In the genomic region with DNA sequence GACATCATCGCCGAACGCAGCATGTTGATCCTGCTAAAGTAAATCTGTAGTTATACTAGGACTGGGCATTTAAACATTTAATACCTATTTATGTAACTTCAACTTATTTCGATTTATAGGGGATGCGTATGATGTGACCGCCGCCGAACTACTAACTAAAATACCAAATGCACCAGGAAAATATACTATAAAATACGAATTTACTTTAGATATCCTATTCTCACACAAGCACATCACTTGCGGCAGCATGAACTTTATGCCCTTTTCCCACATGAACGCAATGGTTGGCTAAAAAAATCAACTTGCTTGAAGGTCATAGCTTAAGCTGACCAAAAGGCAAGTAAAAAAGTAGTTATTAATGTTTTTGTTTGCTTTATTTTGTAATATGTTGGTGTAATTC, we compare ENCODE assay signal across 5 fruit fly cellular contexts.
TF ChIP-seq lines count a peak whose summit lies in the region.

Gene ND-20, minus strand, starts transcription at position 155 of the 400 bp plus-strand sequence.

- no peak for TF ChIP-seq CTCF in whole organism, embryonic (GFP tag; optimal IDR thresholded peaks at IDR 0.05; lab: Kevin White, UChicago)

TF ChIP-seq in whole organism, adult, 20 proteins besides CTCF, POLR2A, EP300 and RAD21:
- TF ChIP-seq kay (GFP tag; lab: Kevin White, UChicago; ENCODE audit: borderline replicate concordance) (no peak), CG7101 (tag; optimal IDR thresholded peaks at IDR 0.05; lab: Kevin White, UChicago) (peak; percentile 30), pad (GFP tag; optimal IDR thresholded peaks at IDR 0.05; lab: Kevin White, UChicago) (peak; percentile 19), bab1 (GFP tag; optimal IDR thresholded peaks at IDR 0.05; lab: Kevin White, UChicago) (peak; percentile 18), ovo (GFP tag; optimal IDR thresholded peaks at IDR 0.05; lab: Kevin White, UChicago) (no peak), cnc (optimal IDR thresholded peaks at IDR 0.05; lab: Kevin White, UChicago) (no peak), Hr96 (GFP tag; optimal IDR thresholded peaks at IDR 0.05; lab: Kevin White, UChicago) (no peak), CG1620 (GFP tag; optimal IDR thresholded peaks at IDR 0.05; lab: Kevin White, UChicago) (peak; percentile 30), Mnt (GFP tag; optimal IDR thresholded peaks at IDR 0.05; lab: Kevin White, UChicago) (peak; percentile 16), CG14711 (tag; optimal IDR thresholded peaks at IDR 0.05; lab: Kevin White, UChicago) (peak; percentile 32)

TF ChIP-seq in whole organism, embryonic, 481 proteins besides CTCF, POLR2A, EP300 and RAD21 (continues in another document):
- TF ChIP-seq zfh2 (GFP tag; optimal IDR thresholded peaks at IDR 0.05; lab: Kevin White, UChicago) (peak; percentile 47), Myb (GFP tag; optimal IDR thresholded peaks at IDR 0.05; lab: Kevin White, UChicago) (peak; percentile 11), Mad (GFP tag; optimal IDR thresholded peaks at IDR 0.05; lab: Kevin White, UChicago) (peak; percentile 46), CG7839 (tag; optimal IDR thresholded peaks at IDR 0.05; lab: Kevin White, UChicago) (peak; percentile 22), ara (GFP tag; IDR thresholded peaks at IDR 0.05; lab: Robert Waterston, UW) (no peak), Dref (GFP tag; IDR thresholded peaks at IDR 0.05; lab: Robert Waterston, UW) (no peak), gsb (GFP tag; IDR thresholded peaks at IDR 0.05; lab: Robert Waterston, UW) (no peak), NK7.1 (GFP tag; optimal IDR thresholded peaks at IDR 0.05; lab: Kevin White, UChicago) (no peak), CG6765 (GFP tag; optimal IDR thresholded peaks at IDR 0.05; lab: Kevin White, UChicago) (no peak), Gsc (GFP tag; IDR thresholded peaks at IDR 0.05; lab: Robert Waterston, UW) (no peak), CG12391 (tag; optimal IDR thresholded peaks at IDR 0.05; lab: Kevin White, UChicago) (peak; percentile 47), Awh (GFP tag; IDR thresholded peaks at IDR 0.05; lab: Robert Waterston, UW) (no peak), CG17359 (tag; optimal IDR thresholded peaks at IDR 0.05; lab: Kevin White, UChicago) (peak; percentile 2), HLH3B (GFP tag; IDR thresholded peaks at IDR 0.05; lab: Robert Waterston, UW) (no peak), ATbp (GFP tag; optimal IDR thresholded peaks at IDR 0.05; lab: Kevin White, UChicago) (no peak), D19A (tag; optimal IDR thresholded peaks at IDR 0.05; lab: Kevin White, UChicago) (peak; percentile 8), CG14441 (GFP tag; IDR thresholded peaks at IDR 0.05; lab: Robert Waterston, UW) (peak; percentile 28; the same call in 1 of the 2 replicates), Abd-B (GFP tag; optimal IDR thresholded peaks at IDR 0.05; lab: Kevin White, UChicago) (no peak), HmgD (GFP tag; optimal IDR thresholded peaks at IDR 0.05; lab: Kevin White, UChicago) (peak; percentile 38), Bdp1 (GFP tag; optimal IDR thresholded peaks at IDR 0.05; lab: Kevin White, UChicago) (no peak)

TF ChIP-seq in whole organism, prepupa, 60 proteins besides CTCF, POLR2A, EP300 and RAD21 (continues in another document):
- no peak for TF ChIP-seq CG11902 (GFP tag; optimal IDR thresholded peaks at IDR 0.05; lab: Kevin White, UChicago)
- no peak for TF ChIP-seq Smox (GFP tag; optimal IDR thresholded peaks at IDR 0.05; lab: Kevin White, UChicago)
- peak; percentile 83 for TF ChIP-seq svp (GFP tag; lab: Kevin White, UChicago)
- no peak for TF ChIP-seq CG10631 (GFP tag; optimal IDR thresholded peaks at IDR 0.05; lab: Kevin White, UChicago)
- TF ChIP-seq CG1621 (tag; optimal IDR thresholded peaks at IDR 0.05; lab: Kevin White, UChicago) = no peak
- TF ChIP-seq Ets21C (GFP tag; optimal IDR thresholded peaks at IDR 0.05; lab: Kevin White, UChicago) = peak; percentile 8
- TF ChIP-seq topi (GFP tag; optimal IDR thresholded peaks at IDR 0.05; lab: Kevin White, UChicago) = no peak
- TF ChIP-seq CG6276 (GFP tag; optimal IDR thresholded peaks at IDR 0.05; lab: Kevin White, UChicago) = no peak
- no peak for TF ChIP-seq CG16779 (tag; optimal IDR thresholded peaks at IDR 0.05; lab: Kevin White, UChicago)
- TF ChIP-seq net (GFP tag; optimal IDR thresholded peaks at IDR 0.05; lab: Kevin White, UChicago) = no peak
- no peak for TF ChIP-seq Lpt (GFP tag; optimal IDR thresholded peaks at IDR 0.05; lab: Kevin White, UChicago)
- no peak for TF ChIP-seq Ets96B (tag; optimal IDR thresholded peaks at IDR 0.05; lab: Kevin White, UChicago)
- no peak for TF ChIP-seq CG15336 (GFP tag; IDR thresholded peaks at IDR 0.05; lab: Robert Waterston, UW)
- no peak for TF ChIP-seq Eip93F (GFP tag; optimal IDR thresholded peaks at IDR 0.05; lab: Kevin White, UChicago)
- TF ChIP-seq fd59A (GFP tag; optimal IDR thresholded peaks at IDR 0.05; lab: Kevin White, UChicago) = no peak
- TF ChIP-seq eg (GFP tag; IDR thresholded peaks at IDR 0.05; lab: Robert Waterston, UW) = no peak
- no peak for TF ChIP-seq Sox14 (GFP tag; optimal IDR thresholded peaks at IDR 0.05; lab: Kevin White, UChicago)
- TF ChIP-seq CG6854 (GFP tag; optimal IDR thresholded peaks at IDR 0.05; lab: Kevin White, UChicago) = no peak
- peak; percentile 36 for TF ChIP-seq CG3032 (tag; optimal IDR thresholded peaks at IDR 0.05; lab: Kevin White, UChicago)
- peak; percentile 11 for TF ChIP-seq cyc (GFP tag; optimal IDR thresholded peaks at IDR 0.05; lab: Kevin White, UChicago)
- no peak for TF ChIP-seq CG32006 (GFP tag; optimal IDR thresholded peaks at IDR 0.05; lab: Kevin White, UChicago)
- TF ChIP-seq Blimp-1 (GFP tag; optimal IDR thresholded peaks at IDR 0.05; lab: Kevin White, UChicago) = no peak

TF ChIP-seq in whole organism, pupa, 21 proteins besides CTCF, POLR2A, EP300 and RAD21:
- no peak for TF ChIP-seq CG14655 (GFP tag; optimal IDR thresholded peaks at IDR 0.05; lab: Kevin White, UChicago)
- peak; percentile 9 for TF ChIP-seq CG15710 (tag; optimal IDR thresholded peaks at IDR 0.05; lab: Kevin White, UChicago)

TF ChIP-seq in whole organism, wandering third instar larva, 38 proteins besides CTCF, POLR2A, EP300 and RAD21:
- TF ChIP-seq HLH106 (tag; optimal IDR thresholded peaks at IDR 0.05; lab: Kevin White, UChicago) = peak; percentile 4
- TF ChIP-seq sv (GFP tag; optimal IDR thresholded peaks at IDR 0.05; lab: Kevin White, UChicago) = peak; percentile 1
- TF ChIP-seq woc (GFP tag; optimal IDR thresholded peaks at IDR 0.05; lab: Kevin White, UChicago) = peak; percentile 60
- TF ChIP-seq N (GFP tag; optimal IDR thresholded peaks at IDR 0.05; lab: Kevin White, UChicago) = peak; percentile 98
- TF ChIP-seq CrebA (GFP tag; optimal IDR thresholded peaks at IDR 0.05; lab: Kevin White, UChicago; ENCODE audit: borderline replicate concordance) = no peak
- no peak for TF ChIP-seq dmrt93B (GFP tag; optimal IDR thresholded peaks at IDR 0.05; lab: Kevin White, UChicago)
- TF ChIP-seq Hr78 (GFP tag; optimal IDR thresholded peaks at IDR 0.05; lab: Kevin White, UChicago) = peak; percentile 86
- no peak for TF ChIP-seq jim (GFP tag; optimal IDR thresholded peaks at IDR 0.05; lab: Kevin White, UChicago)
- TF ChIP-seq foxo (GFP tag; optimal IDR thresholded peaks at IDR 0.05; lab: Kevin White, UChicago) = peak in 1 of 2 experiments; percentile 8
- peak; percentile 17 for TF ChIP-seq Abd-B (GFP tag; optimal IDR thresholded peaks at IDR 0.05; lab: Kevin White, UChicago)
- no peak for TF ChIP-seq sage (GFP tag; optimal IDR thresholded peaks at IDR 0.05; lab: Kevin White, UChicago)
